Worm (Caenorhabditis elegans) whole organism, L4 larva: ENCODE measurements around the gene pxmp-4.

Source experiments
- T20F7.1 ChIP-seq: fragments of 200-800 bp; sonication (Bioruptor generic); optimal IDR thresholded peaks from 2 replicates; lab custom pipeline; 2018; ENCODE audit warnings: mild to moderate bottlenecking, missing genetic modification characterization, missing compliant biosample characterization
- Y105C5A.15 ChIP-seq: fragments of 200-800 bp; sonication (Bioruptor generic); IDR thresholded peaks from 2 replicates; pipeline ENCODE4 v1.3.6; 2022; ENCODE audit warnings: missing genetic modification characterization, missing compliant biosample characterization
- Y75B8A.6 ChIP-seq: fragments of 200-800 bp; sonication (Bioruptor generic); IDR thresholded peaks from 2 replicates; pipeline ENCODE4 v1.3.6; 2022; ENCODE audit warnings: missing genetic modification reagents, missing genetic modification characterization, missing compliant biosample characterization
- ZK546.5 ChIP-seq, 2 experiments: sonication (generic microtip); optimal IDR thresholded peaks; 2 replicates each; lab custom pipeline; 2017; ENCODE audit warnings: missing biosample characterization in 2 of 2, missing genetic modification characterization in 2 of 2
- aha-1 ChIP-seq: fragments of 150-350 bp; peaks from one replicate; lab custom pipeline; 2014; ENCODE audit warnings: missing biosample characterization, missing genetic modification characterization
- arid-1 ChIP-seq: fragments of 200-800 bp; sonication (Bioruptor generic); conservative IDR thresholded peaks from 2 replicates; pipeline ENCODE4 v1.3.6; 2022; ENCODE audit warnings: missing genetic modification reagents, missing genetic modification characterization, missing compliant biosample characterization
- ceh-44 ChIP-seq: fragments of 200-800 bp; sonication (Bioruptor generic); IDR thresholded peaks from 2 replicates; pipeline ENCODE4 v1.3.6; 2022; ENCODE audit warnings: missing genetic modification reagents, missing genetic modification characterization, missing compliant biosample characterization
- ceh-82 ChIP-seq: sonication (generic microtip); optimal IDR thresholded peaks from 2 replicates; lab custom pipeline; 2017; ENCODE audit warnings: missing biosample characterization, missing genetic modification characterization
- cey-2 ChIP-seq: sonication (generic microtip); optimal IDR thresholded peaks from 3 replicates; lab custom pipeline; 2017; ENCODE audit warnings: missing genetic modification characterization, mild to moderate bottlenecking, missing compliant biosample characterization, antibody characterized with exemption, borderline replicate concordance; ENCODE audit not compliant: insufficient read depth
- ctbp-1 ChIP-seq: fragments of 200-800 bp; sonication (Bioruptor generic); IDR thresholded peaks from 2 replicates; pipeline ENCODE4 v1.3.6; 2022; ENCODE audit warnings: missing genetic modification reagents, missing genetic modification characterization, missing compliant biosample characterization
- daf-16 ChIP-seq, 3 experiments: sonication (generic microtip); optimal IDR thresholded peaks; 2 replicates each; lab custom pipeline; 2016 to 2017; ENCODE audit warnings: missing genetic modification characterization in 3 of 3, missing genetic modification reagents in 3 of 3, mild to moderate bottlenecking in 2 of 3, missing compliant biosample characterization in 2 of 3, missing biosample characterization in 1 of 3, moderate library complexity in 1 of 3
- daf-19 ChIP-seq: fragments of 200-800 bp; sonication (Bioruptor generic); conservative IDR thresholded peaks from 2 replicates; pipeline ENCODE4 v1.3.6; 2022; ENCODE audit warnings: missing genetic modification characterization, missing compliant biosample characterization
- daf-8 ChIP-seq: fragments of 200-800 bp; sonication (Bioruptor generic); IDR thresholded peaks from 2 replicates; pipeline ENCODE4 v1.3.6; 2022; ENCODE audit warnings: missing genetic modification characterization, missing compliant biosample characterization
- dmd-6 ChIP-seq: fragments of 200-800 bp; sonication (Bioruptor generic); IDR thresholded peaks from 2 replicates; pipeline ENCODE4 v1.3.6; 2022; ENCODE audit warnings: missing genetic modification reagents, missing genetic modification characterization, missing compliant biosample characterization
- dmd-8 ChIP-seq: fragments of 200-800 bp; sonication (Bioruptor generic); IDR thresholded peaks from 2 replicates; pipeline ENCODE4 v1.3.6; 2022; ENCODE audit warnings: missing genetic modification characterization, missing compliant biosample characterization
- dpl-1 ChIP-seq: fragments of 150-350 bp; optimal IDR thresholded peaks from 2 replicates; lab custom pipeline; 2014; ENCODE audit warnings: missing biosample characterization, missing genetic modification reagents, missing genetic modification characterization
- duxl-1 ChIP-seq: sonication (generic microtip); optimal IDR thresholded peaks from 2 replicates; lab custom pipeline; 2016; ENCODE audit warnings: mild to moderate bottlenecking, missing genetic modification characterization, moderate library complexity, missing compliant biosample characterization; ENCODE audit not compliant: poor library complexity
- egl-27 ChIP-seq: sonication (generic microtip); optimal IDR thresholded peaks from 3 replicates; lab custom pipeline; 2017; ENCODE audit warnings: missing biosample characterization, missing genetic modification reagents, missing genetic modification characterization
- fkh-10 ChIP-seq: fragments of 150-350 bp; optimal IDR thresholded peaks from 2 replicates; lab custom pipeline; 2014; ENCODE audit warnings: missing biosample characterization, missing genetic modification reagents, missing genetic modification characterization
- gei-8 ChIP-seq: fragments of 200-800 bp; sonication (Bioruptor generic); optimal IDR thresholded peaks from 2 replicates; lab custom pipeline; 2018; ENCODE audit warnings: mild to moderate bottlenecking, missing genetic modification characterization, missing compliant biosample characterization
- hmg-1.1 ChIP-seq: fragments of 200-800 bp; sonication (Bioruptor generic); IDR thresholded peaks from 2 replicates; pipeline ENCODE4 v1.3.6; 2022; ENCODE audit warnings: missing genetic modification reagents, missing genetic modification characterization, missing compliant biosample characterization
- jun-1 ChIP-seq: fragments of 150-350 bp; optimal IDR thresholded peaks from 2 replicates; lab custom pipeline; 2014; ENCODE audit warnings: missing biosample characterization, missing genetic modification reagents, missing genetic modification characterization
- lin-1 ChIP-seq: fragments of 200-800 bp; sonication (Bioruptor generic); IDR thresholded peaks from 2 replicates; pipeline ENCODE4 v1.3.6; 2022; ENCODE audit warnings: missing genetic modification reagents, missing genetic modification characterization, missing compliant biosample characterization
- lin-38 ChIP-seq: fragments of 200-800 bp; sonication (Bioruptor generic); IDR thresholded peaks from 2 replicates; pipeline ENCODE4 v1.3.6; 2022; ENCODE audit warnings: missing genetic modification reagents, missing genetic modification characterization, missing compliant biosample characterization
- mdl-1 ChIP-seq, 2 experiments: fragments of 150-350 bp in 1 of 2; sonication (generic microtip) in 1 of 2; optimal IDR thresholded peaks; 2 replicates each; lab custom pipeline; 2014 to 2017; ENCODE audit warnings: missing biosample characterization in 2 of 2, missing genetic modification characterization in 2 of 2
- mep-1 ChIP-seq: fragments of 150-350 bp; sonication (generic microtip); optimal IDR thresholded peaks from 3 replicates; lab custom pipeline; 2014; ENCODE audit warnings: missing biosample characterization, missing genetic modification characterization
- mes-2 ChIP-seq: sonication (generic microtip); optimal IDR thresholded peaks from 2 replicates; lab custom pipeline; 2016; ENCODE audit warnings: missing genotype, mild to moderate bottlenecking, missing genetic modification characterization, missing compliant biosample characterization; ENCODE audit not compliant: poor library complexity, severe bottlenecking
- nhr-11 ChIP-seq: fragments of 150-350 bp; optimal IDR thresholded peaks from 2 replicates; lab custom pipeline; 2014; ENCODE audit warnings: missing biosample characterization, missing genetic modification characterization
- nhr-6 ChIP-seq: fragments of 150-350 bp; optimal IDR thresholded peaks from 2 replicates; lab custom pipeline; 2014; ENCODE audit warnings: missing biosample characterization, missing genetic modification characterization
- pha-4 ChIP-seq, 2 experiments: fragments of 150-350 bp in 1 of 2; fragments of 200-800 bp in 1 of 2; sonication (Bioruptor generic) in 1 of 2; IDR thresholded peaks in 1 of 2; optimal IDR thresholded peaks in 1 of 2; 2 replicates each; pipeline versions ENCODE4 v1.3.6 to Lab custom; 2014 to 2022; ENCODE audit warnings: missing genetic modification characterization in 2 of 2, missing genetic modification reagents in 2 of 2, missing biosample characterization in 1 of 2, missing compliant biosample characterization in 1 of 2
- php-3 ChIP-seq: fragments of 200-800 bp; sonication (Bioruptor generic); IDR thresholded peaks from 2 replicates; pipeline ENCODE4 v1.3.6; 2022; ENCODE audit warnings: missing genetic modification reagents, missing genetic modification characterization, missing compliant biosample characterization
- sdz-12 ChIP-seq: fragments of 200-800 bp; sonication (Bioruptor generic); optimal IDR thresholded peaks from 2 replicates; lab custom pipeline; 2018; ENCODE audit warnings: mild to moderate bottlenecking, missing genetic modification characterization, missing compliant biosample characterization
- skn-1 ChIP-seq: fragments of 150-350 bp; optimal IDR thresholded peaks from 2 replicates; lab custom pipeline; 2014; ENCODE audit warnings: missing biosample characterization, missing genetic modification characterization
- spr-1 ChIP-seq: sonication (generic microtip); optimal IDR thresholded peaks from 2 replicates; lab custom pipeline; 2016; ENCODE audit warnings: mild to moderate bottlenecking, missing genetic modification characterization, missing compliant biosample characterization
- tra-1 ChIP-seq: fragments of 200-800 bp; sonication (Bioruptor generic); IDR thresholded peaks from 2 replicates; pipeline ENCODE4 v1.3.6; 2022; ENCODE audit warnings: missing genetic modification reagents, missing genetic modification characterization, missing compliant biosample characterization
- unc-130 ChIP-seq: sonication (generic microtip); optimal IDR thresholded peaks from 2 replicates; lab custom pipeline; 2016; ENCODE audit warnings: missing genetic modification reagents, missing genetic modification characterization, missing compliant biosample characterization
- unc-39 ChIP-seq: sonication (generic microtip); optimal IDR thresholded peaks from 2 replicates; lab custom pipeline; 2017; ENCODE audit warnings: missing biosample characterization, missing genetic modification characterization
- unc-62 ChIP-seq, 3 experiments: fragments of 150-350 bp in 1 of 3; sonication (generic microtip); optimal IDR thresholded peaks in 2 of 3; peaks in 1 of 3; 1 replicate in 1 of 3; 2 replicates in 2 of 3; lab custom pipeline; 2014 to 2017; ENCODE audit warnings: missing biosample characterization in 3 of 3, missing genetic modification characterization in 3 of 3, missing genetic modification reagents in 3 of 3, missing genotype in 1 of 3
- zag-1 ChIP-seq: fragments of 150-350 bp; optimal IDR thresholded peaks from 2 replicates; lab custom pipeline; 2014; ENCODE audit warnings: missing biosample characterization, missing genetic modification characterization
- zfp-2 ChIP-seq: sonication (generic microtip); optimal IDR thresholded peaks from 2 replicates; lab custom pipeline; 2016; ENCODE audit warnings: mild to moderate bottlenecking, missing genetic modification characterization, missing compliant biosample characterization
- ztf-11 ChIP-seq: fragments of 150-350 bp; optimal IDR thresholded peaks from 2 replicates; lab custom pipeline; 2014; ENCODE audit warnings: missing biosample characterization, missing genetic modification characterization
- ztf-7 ChIP-seq: fragments of 150-350 bp; optimal IDR thresholded peaks from 2 replicates; lab custom pipeline; 2014; ENCODE audit warnings: missing biosample characterization, missing genetic modification characterization

pxmp-4 gene

DNA sequence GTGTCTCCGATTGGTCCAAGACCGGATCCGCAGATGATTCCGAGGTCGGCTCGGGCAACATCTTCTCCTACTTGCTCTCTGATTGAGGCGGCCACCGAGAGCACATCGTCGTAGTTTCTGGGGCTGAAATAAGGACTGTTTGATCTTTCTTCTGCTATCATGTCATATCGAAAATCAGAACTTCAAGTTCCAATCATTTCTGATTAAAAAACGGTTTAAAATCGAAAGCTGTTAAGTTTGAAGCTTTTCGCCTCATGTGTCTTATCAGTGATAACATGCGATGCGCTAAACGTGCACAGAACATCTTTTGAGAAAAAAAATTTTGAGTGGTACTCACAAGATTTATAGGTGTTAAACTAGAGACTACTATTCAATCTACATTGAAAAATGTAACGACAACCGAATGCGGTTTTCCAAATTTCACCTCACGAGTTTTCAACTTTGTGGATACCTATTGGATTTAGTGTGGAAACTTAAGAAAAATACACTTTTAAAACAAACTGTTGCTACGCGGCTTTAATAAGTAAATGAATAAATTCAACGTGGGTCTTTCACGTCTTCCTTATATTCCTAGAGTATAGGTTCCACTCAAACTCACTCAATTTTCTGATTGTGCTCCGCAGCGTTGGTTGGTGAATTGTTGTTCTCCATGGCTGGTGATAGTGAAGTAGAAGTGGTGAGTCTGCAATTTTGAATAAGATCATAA is 42.8 kb downstream of the pxmp-4 start (continued):
- 0 out of 2 replicates have a peak, but pooled peaks have one; percentile 37 for TF ChIP-seq lin-1
- TF ChIP-seq nhr-6, result no peak
- TF ChIP-seq gei-8 (GFP tag; lab: Kevin White, UChicago), result no peak

- TF ChIP-seq aha-1 (peak; percentile 95), unc-62 (GFP tag; optimal IDR thresholded peaks at IDR 0.05 in 1 of 2; lab: Kevin White, UChicago) (peak in 1 of 2 experiments; percentile 37), unc-62 (tag; optimal IDR thresholded peaks at IDR 0.05; lab: Kevin White, UChicago) (no peak), egl-27 (no peak)
These were observed 43.7 kb downstream of the pxmp-4 start for ce11 chrIV:293163-293755.

- TF ChIP-seq dmd-6 (GFP tag; lab: Robert Waterston, UW) (peak; percentile 74), daf-8 (GFP tag; lab: Robert Waterston, UW) (no peak), unc-130 (no peak), T20F7.1 (peak; percentile 48), ceh-44 (no peak), php-3 (GFP tag; lab: Robert Waterston, UW) (peak; percentile 70), skn-1 (tag; lab: Kevin White, UChicago) (no peak), lin-1 (peak; percentile 23; the same call in 1 of the 2 replicates), unc-39 (tag; lab: Kevin White, UChicago) (no peak), dpl-1 (no peak), spr-1 (tag; lab: Kevin White, UChicago) (peak; percentile 57), daf-19 (GFP tag; lab: Robert Waterston, UW) (no peak), ztf-11 (tag; lab: Kevin White, UChicago) (no peak), mep-1 (tag; lab: Kevin White, UChicago) (peak; percentile 63), ztf-7 (peak; percentile 52), sdz-12 (GFP tag; lab: Kevin White, UChicago) (no peak), tra-1 (GFP tag; lab: Robert Waterston, UW) (peak; percentile 49; the same call in 1 of the 2 replicates), dmd-8 (GFP tag; lab: Robert Waterston, UW) (no peak), daf-16 (GFP tag; optimal IDR thresholded peaks at IDR 0.05; lab: Kevin White, UChicago) (peak in 1 of 2 experiments; percentile 47), daf-16 (tag; optimal IDR thresholded peaks at IDR 0.05; lab: Kevin White, UChicago) (peak; percentile 98), nhr-11 (tag; lab: Kevin White, UChicago) (no peak), cey-2 (tag; lab: Kevin White, UChicago) (no peak), unc-62 (GFP tag; optimal IDR thresholded peaks at IDR 0.05 in 1 of 2; lab: Kevin White, UChicago) (peak; percentile 7 to 46), unc-62 (tag; optimal IDR thresholded peaks at IDR 0.05; lab: Kevin White, UChicago) (no peak), egl-27 (no peak), zfp-2 (no peak), jun-1 (tag; lab: Kevin White, UChicago) (peak; percentile 36), lin-38 (GFP tag; lab: Robert Waterston, UW) (0 out of 2 replicates have a peak, but pooled peaks have one; percentile 30), duxl-1 (tag; lab: Kevin White, UChicago) (no peak), Y75B8A.6 (no peak), ZK546.5 (tag; optimal IDR thresholded peaks at IDR 0.05; lab: Kevin White, UChicago) (no peak), fkh-10 (no peak), mdl-1 (tag; optimal IDR thresholded peaks at IDR 0.05; lab: Kevin White, UChicago) (peak in 1 of 2 experiments; percentile 71), Y105C5A.15 (no peak), pha-4 (GFP tag; IDR thresholded peaks at IDR 0.05; lab: Robert Waterston, UW) (no peak; the same call in 1 of the 2 replicates), pha-4 (tag; optimal IDR thresholded peaks at IDR 0.05; lab: Kevin White, UChicago) (no peak), ctbp-1 (GFP tag; lab: Robert Waterston, UW) (no peak), arid-1 (no peak), ceh-82 (tag; lab: Kevin White, UChicago) (no peak), mes-2 (tag; lab: Kevin White, UChicago) (peak; percentile 36), hmg-1.1 (GFP tag; lab: Robert Waterston, UW) (no peak), zag-1 (tag; lab: Kevin White, UChicago) (no peak)
These were observed 45.1 kb downstream of the pxmp-4 start for ce11 chrIV:291851-292367.
